Fruit fly (Drosophila melanogaster): ENCODE measurements around the gene CG6686.

DNA sequence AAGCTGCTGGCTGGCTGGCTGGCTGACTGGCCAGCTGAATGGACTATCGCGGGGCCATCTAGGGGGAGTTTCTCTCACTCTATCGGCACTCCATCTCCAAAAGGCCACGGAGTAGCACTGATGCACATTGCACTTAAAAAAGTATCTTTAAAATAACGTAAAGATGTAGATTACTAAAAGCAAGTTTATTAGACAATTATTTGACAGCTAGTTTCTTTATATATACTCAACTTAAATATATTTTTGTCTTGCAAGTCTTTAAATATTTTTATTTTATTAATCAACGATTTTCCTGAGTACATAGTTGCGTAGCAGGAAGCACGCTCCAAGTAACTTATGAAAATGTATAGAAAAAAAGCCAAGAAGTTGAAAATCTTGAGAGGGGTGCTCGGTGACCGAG is 10.9 kb downstream of the CG6686 start:
- no peak for TF ChIP-seq hkb (optimal IDR thresholded peaks at IDR 0.05)
- no peak for TF ChIP-seq hkb (GFP tag; IDR thresholded peaks at IDR 0.05)
- no peak for TF ChIP-seq MESR4 (GFP tag; optimal IDR thresholded peaks at IDR 0.05)
- TF ChIP-seq Fer2 (tag; optimal IDR thresholded peaks at IDR 0.05), result no peak
- TF ChIP-seq CG18619 (GFP tag; optimal IDR thresholded peaks at IDR 0.05), result no peak

All from whole organism, embryonic.